Worm (Caenorhabditis elegans) whole organism, L4 larva: ENCODE measurements around the gene M01A8.1.

Experiments
- D1046.2 ChIP-seq: fragments of 200-800 bp; sonication (Bioruptor generic); IDR thresholded peaks from 2 replicates; pipeline ENCODE4 v1.3.6; 2022; ENCODE audit warnings: missing genetic modification characterization, missing compliant biosample characterization
- F44E2.7 ChIP-seq: fragments of 200-800 bp; sonication (Bioruptor generic); IDR thresholded peaks from 2 replicates; pipeline ENCODE4 v2.1.2; 2022; ENCODE audit warnings: missing genetic modification characterization, missing compliant biosample characterization
- R02D3.7 ChIP-seq: fragments of 150-350 bp; sonication (generic microtip); optimal IDR thresholded peaks from 3 replicates; lab custom pipeline; 2014; ENCODE audit warnings: missing biosample characterization, missing genetic modification characterization
- T20F7.1 ChIP-seq: fragments of 200-800 bp; sonication (Bioruptor generic); optimal IDR thresholded peaks from 2 replicates; lab custom pipeline; 2018; ENCODE audit warnings: mild to moderate bottlenecking, missing genetic modification characterization, missing compliant biosample characterization
- T26A8.4 ChIP-seq: fragments of 200-800 bp; sonication (Bioruptor generic); IDR thresholded peaks from 2 replicates; pipeline ENCODE4 v1.3.6; 2022; ENCODE audit warnings: missing genetic modification characterization, missing compliant biosample characterization
- ZK546.5 ChIP-seq, 2 experiments: sonication (generic microtip); optimal IDR thresholded peaks; 2 replicates each; lab custom pipeline; 2017; ENCODE audit warnings: missing biosample characterization in 2 of 2, missing genetic modification characterization in 2 of 2
- aha-1 ChIP-seq: fragments of 150-350 bp; peaks from one replicate; lab custom pipeline; 2014; ENCODE audit warnings: missing biosample characterization, missing genetic modification characterization
- arid-1 ChIP-seq: fragments of 200-800 bp; sonication (Bioruptor generic); conservative IDR thresholded peaks from 2 replicates; pipeline ENCODE4 v1.3.6; 2022; ENCODE audit warnings: missing genetic modification reagents, missing genetic modification characterization, missing compliant biosample characterization
- ceh-32 ChIP-seq: sonication (generic microtip); optimal IDR thresholded peaks from 2 replicates; lab custom pipeline; 2016; ENCODE audit warnings: mild to moderate bottlenecking, missing genetic modification characterization, missing compliant biosample characterization; ENCODE audit not compliant: poor library complexity
- cey-2 ChIP-seq: sonication (generic microtip); optimal IDR thresholded peaks from 3 replicates; lab custom pipeline; 2017; ENCODE audit warnings: missing genetic modification characterization, mild to moderate bottlenecking, missing compliant biosample characterization, antibody characterized with exemption, borderline replicate concordance; ENCODE audit not compliant: insufficient read depth
- ctbp-1 ChIP-seq: fragments of 200-800 bp; sonication (Bioruptor generic); IDR thresholded peaks from 2 replicates; pipeline ENCODE4 v1.3.6; 2022; ENCODE audit warnings: missing genetic modification reagents, missing genetic modification characterization, missing compliant biosample characterization
- daf-19 ChIP-seq: fragments of 200-800 bp; sonication (Bioruptor generic); conservative IDR thresholded peaks from 2 replicates; pipeline ENCODE4 v1.3.6; 2022; ENCODE audit warnings: missing genetic modification characterization, missing compliant biosample characterization
- daf-8 ChIP-seq: fragments of 200-800 bp; sonication (Bioruptor generic); IDR thresholded peaks from 2 replicates; pipeline ENCODE4 v1.3.6; 2022; ENCODE audit warnings: missing genetic modification characterization, missing compliant biosample characterization
- dmd-9 ChIP-seq: fragments of 200-800 bp; sonication (Bioruptor generic); IDR thresholded peaks from 2 replicates; pipeline ENCODE4 v1.3.6; 2022; ENCODE audit warnings: missing genetic modification reagents, missing genetic modification characterization, missing compliant biosample characterization
- dpl-1 ChIP-seq: fragments of 150-350 bp; optimal IDR thresholded peaks from 2 replicates; lab custom pipeline; 2014; ENCODE audit warnings: missing biosample characterization, missing genetic modification reagents, missing genetic modification characterization
- duxl-1 ChIP-seq: sonication (generic microtip); optimal IDR thresholded peaks from 2 replicates; lab custom pipeline; 2016; ENCODE audit warnings: mild to moderate bottlenecking, missing genetic modification characterization, moderate library complexity, missing compliant biosample characterization; ENCODE audit not compliant: poor library complexity
- dve-1 ChIP-seq: sonication (generic microtip); optimal IDR thresholded peaks from 2 replicates; lab custom pipeline; 2017; ENCODE audit warnings: antibody characterized with exemption, mild to moderate bottlenecking, missing genetic modification characterization, missing compliant biosample characterization; ENCODE audit not compliant: insufficient read depth
- egl-27 ChIP-seq: sonication (generic microtip); optimal IDR thresholded peaks from 3 replicates; lab custom pipeline; 2017; ENCODE audit warnings: missing biosample characterization, missing genetic modification reagents, missing genetic modification characterization
- fos-1 ChIP-seq: fragments of 150-350 bp; optimal IDR thresholded peaks from 2 replicates; lab custom pipeline; 2014; ENCODE audit warnings: missing biosample characterization, missing genetic modification characterization
- hlh-11 ChIP-seq: fragments of 200-800 bp; sonication (Bioruptor generic); optimal IDR thresholded peaks from 2 replicates; lab custom pipeline; 2018; ENCODE audit warnings: mild to moderate bottlenecking, missing genetic modification characterization, missing compliant biosample characterization
- hlh-30 ChIP-seq: sonication (generic microtip); optimal IDR thresholded peaks from 2 replicates; lab custom pipeline; 2017; ENCODE audit warnings: antibody characterized with exemption, mild to moderate bottlenecking, missing genetic modification characterization, missing compliant biosample characterization; ENCODE audit not compliant: insufficient read depth
- jun-1 ChIP-seq: fragments of 150-350 bp; optimal IDR thresholded peaks from 2 replicates; lab custom pipeline; 2014; ENCODE audit warnings: missing biosample characterization, missing genetic modification reagents, missing genetic modification characterization
- lim-7 ChIP-seq: fragments of 200-800 bp; sonication (Bioruptor generic); IDR thresholded peaks from 2 replicates; pipeline ENCODE4 v1.3.6; 2022; ENCODE audit warnings: missing genetic modification characterization, missing compliant biosample characterization
- lin-15B ChIP-seq: fragments of 150-350 bp; sonication (generic microtip); optimal IDR thresholded peaks from 3 replicates; lab custom pipeline; 2014; ENCODE audit warnings: missing biosample characterization, missing genetic modification characterization
- lin-39 ChIP-seq: fragments of 150-350 bp; optimal IDR thresholded peaks from 2 replicates; lab custom pipeline; 2014; ENCODE audit warnings: missing biosample characterization, missing genetic modification reagents, missing genetic modification characterization
- lir-3 ChIP-seq: sonication (generic microtip); optimal IDR thresholded peaks from 2 replicates; lab custom pipeline; 2016; ENCODE audit warnings: mild to moderate bottlenecking, missing genetic modification characterization, missing compliant biosample characterization
- lsy-2 ChIP-seq, 2 experiments: fragments of 150-350 bp in 1 of 2; sonication (generic microtip) in 1 of 2; optimal IDR thresholded peaks; 2 replicates each; lab custom pipeline; 2014 to 2017; ENCODE audit warnings: missing biosample characterization in 2 of 2, missing genetic modification characterization in 2 of 2
- mdt-29 ChIP-seq: fragments of 200-800 bp; sonication (Bioruptor generic); IDR thresholded peaks from 2 replicates; pipeline ENCODE4 v1.3.6; 2022; ENCODE audit warnings: missing genetic modification reagents, missing genetic modification characterization, missing compliant biosample characterization
- mes-2 ChIP-seq: sonication (generic microtip); optimal IDR thresholded peaks from 2 replicates; lab custom pipeline; 2016; ENCODE audit warnings: missing genotype, mild to moderate bottlenecking, missing genetic modification characterization, missing compliant biosample characterization; ENCODE audit not compliant: poor library complexity, severe bottlenecking
- nhr-102 ChIP-seq: sonication (generic microtip); optimal IDR thresholded peaks from 2 replicates; lab custom pipeline; 2016; ENCODE audit warnings: mild to moderate bottlenecking, missing genetic modification characterization, moderate library complexity, missing compliant biosample characterization
- nhr-111 ChIP-seq: fragments of 200-800 bp; sonication (Bioruptor generic); optimal IDR thresholded peaks from 2 replicates; lab custom pipeline; 2018; ENCODE audit warnings: mild to moderate bottlenecking, missing genetic modification characterization, missing compliant biosample characterization
- nhr-28 ChIP-seq: fragments of 150-350 bp; optimal IDR thresholded peaks from 2 replicates; lab custom pipeline; 2014; ENCODE audit warnings: missing biosample characterization, missing genetic modification characterization
- nhr-41 ChIP-seq: fragments of 200-800 bp; sonication (Bioruptor generic); IDR thresholded peaks from 2 replicates; pipeline ENCODE4 v1.3.6; 2022; ENCODE audit warnings: missing genetic modification reagents, missing genetic modification characterization, missing compliant biosample characterization
- nhr-6 ChIP-seq: fragments of 150-350 bp; optimal IDR thresholded peaks from 2 replicates; lab custom pipeline; 2014; ENCODE audit warnings: missing biosample characterization, missing genetic modification characterization
- nhr-77 ChIP-seq: fragments of 150-350 bp; optimal IDR thresholded peaks from 2 replicates; lab custom pipeline; 2014; ENCODE audit warnings: missing biosample characterization, missing genetic modification characterization
- pha-4 ChIP-seq, 2 experiments: fragments of 150-350 bp in 1 of 2; fragments of 200-800 bp in 1 of 2; sonication (Bioruptor generic) in 1 of 2; IDR thresholded peaks in 1 of 2; optimal IDR thresholded peaks in 1 of 2; 2 replicates each; pipeline versions ENCODE4 v1.3.6 to Lab custom; 2014 to 2022; ENCODE audit warnings: missing genetic modification characterization in 2 of 2, missing genetic modification reagents in 2 of 2, missing biosample characterization in 1 of 2, missing compliant biosample characterization in 1 of 2
- sdz-12 ChIP-seq: fragments of 200-800 bp; sonication (Bioruptor generic); optimal IDR thresholded peaks from 2 replicates; lab custom pipeline; 2018; ENCODE audit warnings: mild to moderate bottlenecking, missing genetic modification characterization, missing compliant biosample characterization
- snpc-1.2 ChIP-seq: fragments of 200-800 bp; sonication (Bioruptor generic); IDR thresholded peaks from 2 replicates; pipeline ENCODE4 v1.3.6; 2022; ENCODE audit warnings: missing genetic modification reagents, missing genetic modification characterization, missing compliant biosample characterization
- unc-62 ChIP-seq, 3 experiments: fragments of 150-350 bp in 1 of 3; sonication (generic microtip); optimal IDR thresholded peaks in 2 of 3; peaks in 1 of 3; 1 replicate in 1 of 3; 2 replicates in 2 of 3; lab custom pipeline; 2014 to 2017; ENCODE audit warnings: missing biosample characterization in 3 of 3, missing genetic modification characterization in 3 of 3, missing genetic modification reagents in 3 of 3, missing genotype in 1 of 3
- zfp-2 ChIP-seq: sonication (generic microtip); optimal IDR thresholded peaks from 2 replicates; lab custom pipeline; 2016; ENCODE audit warnings: mild to moderate bottlenecking, missing genetic modification characterization, missing compliant biosample characterization
- zfp-3 ChIP-seq: fragments of 200-800 bp; sonication (Bioruptor generic); conservative IDR thresholded peaks from 2 replicates; pipeline ENCODE4 v1.3.6; 2022; ENCODE audit warnings: missing genetic modification reagents, missing genetic modification characterization, missing compliant biosample characterization
- zip-11 ChIP-seq: fragments of 200-800 bp; sonication (Bioruptor generic); IDR thresholded peaks from 2 replicates; pipeline ENCODE4 v1.3.6; 2022; ENCODE audit warnings: missing genetic modification characterization, missing compliant biosample characterization
- ztf-11 ChIP-seq: fragments of 150-350 bp; optimal IDR thresholded peaks from 2 replicates; lab custom pipeline; 2014; ENCODE audit warnings: missing biosample characterization, missing genetic modification characterization
- ztf-7 ChIP-seq: fragments of 150-350 bp; optimal IDR thresholded peaks from 2 replicates; lab custom pipeline; 2014; ENCODE audit warnings: missing biosample characterization, missing genetic modification characterization

Gene M01A8.1

ce11 chrIII:9247221-9247620 lies 9.8 kb upstream of the M01A8.1 start, which contains the start of gene T02C1.1:
Gene T02C1.1, plus strand, starts transcription at chrIII:9247525.
- TF ChIP-seq daf-19 (GFP tag; lab: Robert Waterston, UW) (no peak), R02D3.7 (tag; lab: Kevin White, UChicago) (no peak), ztf-11 (tag; lab: Kevin White, UChicago) (no peak), unc-62 (GFP tag; optimal IDR thresholded peaks at IDR 0.05 in 1 of 2; lab: Kevin White, UChicago) (no peak), unc-62 (tag; optimal IDR thresholded peaks at IDR 0.05; lab: Kevin White, UChicago) (no peak), pha-4 (GFP tag; IDR thresholded peaks at IDR 0.05; lab: Robert Waterston, UW) (no peak), pha-4 (tag; optimal IDR thresholded peaks at IDR 0.05; lab: Kevin White, UChicago) (no peak), lsy-2 (tag; optimal IDR thresholded peaks at IDR 0.05; lab: Kevin White, UChicago) (no peak), jun-1 (tag; lab: Kevin White, UChicago) (no peak), hlh-30 (no peak)

DNA sequence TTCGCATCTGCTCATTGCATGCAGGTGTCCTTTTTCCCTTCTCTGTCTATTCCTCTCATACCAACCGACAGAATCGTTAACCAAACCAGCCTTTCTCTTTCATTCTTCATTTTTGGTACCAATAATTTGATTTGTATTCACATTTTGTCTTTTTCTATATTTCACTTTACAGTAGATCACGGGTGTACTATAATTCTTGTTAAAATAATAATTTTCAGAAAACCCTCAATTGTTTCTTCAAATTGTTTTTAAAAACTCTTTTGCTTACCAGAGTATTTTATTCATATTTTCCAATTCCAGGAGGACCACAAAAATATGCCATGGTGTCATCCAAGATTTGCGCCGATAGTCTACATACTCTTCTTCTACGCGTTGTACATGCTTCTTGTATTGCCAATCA lies 6.3 kb upstream of the M01A8.1 start, which contains the start of gene T02C1.2:
Gene T02C1.2, plus strand, starts transcription at position 301 of the 400 bp plus-strand sequence.
- TF ChIP-seq zip-11 (GFP tag; lab: Robert Waterston, UW): no peak
- TF ChIP-seq mdt-29 (GFP tag; lab: Robert Waterston, UW): no peak
- TF ChIP-seq T20F7.1 (GFP tag; lab: Kevin White, UChicago): no peak
- TF ChIP-seq lin-15B (tag; lab: Kevin White, UChicago): no peak
- TF ChIP-seq aha-1 (tag; lab: Kevin White, UChicago): no peak
- TF ChIP-seq nhr-6 (tag; lab: Kevin White, UChicago): no peak
- no peak for TF ChIP-seq hlh-11 (tag; lab: Kevin White, UChicago)
- no peak for TF ChIP-seq nhr-102 (tag; lab: Kevin White, UChicago)
- no peak for TF ChIP-seq nhr-111 (GFP tag; lab: Kevin White, UChicago)
- no peak for TF ChIP-seq ztf-7 (tag; lab: Kevin White, UChicago)

DNA sequence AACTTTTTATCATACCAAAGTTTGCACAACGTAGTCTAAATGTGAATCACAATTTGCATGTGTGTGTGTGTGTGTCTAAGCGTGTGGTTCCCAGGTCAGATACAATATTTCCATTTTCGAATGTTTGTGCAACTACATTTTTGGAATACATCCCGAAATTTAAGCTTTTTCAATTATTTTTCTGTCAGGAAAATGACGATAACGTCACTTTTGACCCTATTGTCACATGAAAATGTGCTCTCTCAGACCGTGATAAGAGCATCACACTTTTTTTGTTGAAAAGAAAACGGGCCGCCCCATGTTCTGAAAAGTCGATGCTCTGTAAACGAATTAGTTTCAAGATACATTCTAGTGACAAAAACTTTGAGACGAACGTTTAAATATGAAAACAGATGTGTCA lies 2.1 kb upstream of the M01A8.1 start:
- TF ChIP-seq F44E2.7 (no peak), unc-62 (GFP tag; optimal IDR thresholded peaks at IDR 0.05 in 1 of 2; lab: Kevin White, UChicago) (peak in 1 of 2 experiments; percentile 23), unc-62 (tag; optimal IDR thresholded peaks at IDR 0.05; lab: Kevin White, UChicago) (no peak), T26A8.4 (GFP tag; lab: Robert Waterston, UW) (no peak), D1046.2 (GFP tag; lab: Robert Waterston, UW) (no peak), nhr-28 (peak; percentile 79), arid-1 (no peak), dpl-1 (GFP tag; lab: Kevin White, UChicago) (no peak), fos-1 (tag; lab: Kevin White, UChicago) (no peak), nhr-77 (tag; lab: Kevin White, UChicago) (peak; percentile 29), daf-8 (GFP tag; lab: Robert Waterston, UW) (no peak), nhr-41 (GFP tag; lab: Robert Waterston, UW) (no peak), T20F7.1 (GFP tag; lab: Kevin White, UChicago) (no peak), ctbp-1 (no peak), pha-4 (GFP tag; IDR thresholded peaks at IDR 0.05; lab: Robert Waterston, UW) (no peak), pha-4 (tag; optimal IDR thresholded peaks at IDR 0.05; lab: Kevin White, UChicago) (no peak), dve-1 (tag; lab: Kevin White, UChicago) (peak; percentile 11), mes-2 (tag; lab: Kevin White, UChicago) (no peak), lim-7 (GFP tag; lab: Robert Waterston, UW) (no peak), snpc-1.2 (GFP tag; lab: Robert Waterston, UW) (no peak), lsy-2 (tag; optimal IDR thresholded peaks at IDR 0.05; lab: Kevin White, UChicago) (no peak), cey-2 (tag; lab: Kevin White, UChicago) (no peak), dmd-9 (GFP tag; lab: Robert Waterston, UW) (no peak), zfp-2 (tag; lab: Kevin White, UChicago) (no peak), ceh-32 (tag; lab: Kevin White, UChicago) (no peak), duxl-1 (no peak), zfp-3 (GFP tag; lab: Robert Waterston, UW) (no peak), ZK546.5 (tag; optimal IDR thresholded peaks at IDR 0.05; lab: Kevin White, UChicago) (no peak), egl-27 (no peak), sdz-12 (GFP tag; lab: Kevin White, UChicago) (no peak), lir-3 (no peak), hlh-11 (tag; lab: Kevin White, UChicago) (peak; percentile 70), aha-1 (tag; lab: Kevin White, UChicago) (no peak), lin-39 (no peak), jun-1 (tag; lab: Kevin White, UChicago) (no peak), R02D3.7 (tag; lab: Kevin White, UChicago) (no peak)
